Fruit fly (Drosophila melanogaster) whole organism, embryonic: ENCODE measurements around the gene Hpd.

Experiments
- Atf3 ChIP-seq: fragments of 200-800 bp; sonication (Bioruptor generic); optimal IDR thresholded peaks from 3 replicates; lab custom pipeline; 2016; ENCODE audit warnings: missing biosample characterization, missing genetic modification characterization
- CG10147 ChIP-seq: fragments of 200-800 bp; sonication (Bioruptor generic); optimal IDR thresholded peaks from 2 replicates; lab custom pipeline; 2019; ENCODE audit warnings: missing biosample characterization, mild to moderate bottlenecking, missing genetic modification characterization, moderate library complexity
- CG10462 ChIP-seq: fragments of 200-800 bp; sonication (Bioruptor generic); optimal IDR thresholded peaks from 2 replicates; lab custom pipeline; 2016; ENCODE audit warnings: missing biosample characterization, missing genetic modification characterization
- CG10543 ChIP-seq: fragments of 200-800 bp; sonication (Bioruptor generic); optimal IDR thresholded peaks from 3 replicates; lab custom pipeline; 2017; ENCODE audit warnings: missing biosample characterization, mild to moderate bottlenecking, missing genetic modification characterization, moderate library complexity
- CG11560 ChIP-seq: fragments of 200-800 bp; sonication (Bioruptor generic); IDR thresholded peaks from 3 replicates; pipeline ENCODE4 v1.3.6; 2022; ENCODE audit warnings: missing biosample characterization, missing genetic modification characterization
- CG11723 ChIP-seq: fragments of 200-800 bp; sonication (Bioruptor generic); optimal IDR thresholded peaks from 2 replicates; lab custom pipeline; 2017; ENCODE audit warnings: missing biosample characterization, mild to moderate bottlenecking, missing genetic modification characterization
- CG1233 ChIP-seq: fragments of 200-800 bp; sonication (Bioruptor generic); optimal IDR thresholded peaks from 4 replicates; lab custom pipeline; 2018; ENCODE audit warnings: missing biosample characterization, mild to moderate bottlenecking, missing genetic modification characterization
- CG12769 ChIP-seq: fragments of 200-800 bp; sonication (Bioruptor generic); optimal IDR thresholded peaks from 2 replicates; lab custom pipeline; 2019; ENCODE audit warnings: missing biosample characterization, mild to moderate bottlenecking, missing genetic modification characterization, moderate library complexity
- CG1647 ChIP-seq: fragments of 200-800 bp; sonication (Bioruptor generic); optimal IDR thresholded peaks from 3 replicates; lab custom pipeline; 2016; ENCODE audit warnings: missing biosample characterization, missing genetic modification characterization
- CG17385 ChIP-seq: fragments of 200-800 bp; sonication (Bioruptor generic); optimal IDR thresholded peaks from 3 replicates; lab custom pipeline; 2018; ENCODE audit warnings: missing biosample characterization, mild to moderate bottlenecking, missing genetic modification characterization
- CG17612 ChIP-seq: fragments of 200-800 bp; sonication (Bioruptor generic); IDR thresholded peaks from 2 replicates; pipeline ENCODE4 v1.3.6; 2022; ENCODE audit warnings: missing biosample characterization, missing genetic modification characterization
- CG18011 ChIP-seq: fragments of 200-800 bp; sonication (Bioruptor generic); optimal IDR thresholded peaks from 2 replicates; lab custom pipeline; 2017; ENCODE audit warnings: missing biosample characterization, missing genetic modification characterization, mild to moderate bottlenecking, moderate library complexity, missing genotype
- CG18619 ChIP-seq: fragments of 200-800 bp; sonication (Bioruptor generic); optimal IDR thresholded peaks from 3 replicates; lab custom pipeline; 2017; ENCODE audit warnings: missing biosample characterization, mild to moderate bottlenecking, missing genetic modification characterization
- CG30431 ChIP-seq: fragments of 200-800 bp; sonication (Bioruptor generic); optimal IDR thresholded peaks from 2 replicates; lab custom pipeline; 2017; ENCODE audit warnings: missing biosample characterization, missing genetic modification characterization
- CG31441 ChIP-seq: fragments of 200-800 bp; sonication (Bioruptor generic); IDR thresholded peaks from 2 replicates; pipeline ENCODE4 v1.3.6; 2022; ENCODE audit warnings: missing biosample characterization, missing genetic modification characterization
- CG32532 ChIP-seq: fragments of 200-800 bp; sonication (Bioruptor generic); IDR thresholded peaks from 2 replicates; pipeline ENCODE4 v1.3.6; 2022; ENCODE audit warnings: missing biosample characterization, missing genetic modification characterization
- CG42726 ChIP-seq: fragments of 200-800 bp; sonication (Bioruptor generic); IDR thresholded peaks from 2 replicates; pipeline ENCODE4 v1.3.6; 2022; ENCODE audit warnings: missing biosample characterization, missing genetic modification characterization; ENCODE audit not compliant: partially characterized antibody
- CG4360 ChIP-seq: fragments of 200-800 bp; sonication (Bioruptor generic); IDR thresholded peaks from 2 replicates; pipeline ENCODE4 v1.3.6; 2022; ENCODE audit warnings: missing biosample characterization, missing genetic modification characterization
- CG4707 ChIP-seq: fragments of 200-800 bp; sonication (Bioruptor generic); optimal IDR thresholded peaks from 2 replicates; lab custom pipeline; 2018; ENCODE audit warnings: missing biosample characterization, mild to moderate bottlenecking, missing genetic modification characterization, moderate library complexity
- CG4820 ChIP-seq: fragments of 200-800 bp; sonication (Bioruptor generic); optimal IDR thresholded peaks from 3 replicates; lab custom pipeline; 2016; ENCODE audit warnings: missing biosample characterization, missing genetic modification characterization
- CG6654 ChIP-seq: fragments of 200-800 bp; sonication (Bioruptor generic); optimal IDR thresholded peaks from 2 replicates; lab custom pipeline; 2017; ENCODE audit warnings: missing biosample characterization, mild to moderate bottlenecking, missing genetic modification characterization
- CG6689 ChIP-seq: fragments of 200-800 bp; sonication (Bioruptor generic); IDR thresholded peaks from 2 replicates; pipeline ENCODE4 v1.3.6; 2022; ENCODE audit warnings: missing biosample characterization, missing genetic modification characterization
- CG7357 ChIP-seq: fragments of 200-800 bp; sonication (Bioruptor generic); IDR thresholded peaks from 3 replicates; pipeline ENCODE4 v1.3.6; 2022; ENCODE audit warnings: missing biosample characterization, missing genetic modification characterization
- CG9932 ChIP-seq: fragments of 200-800 bp; sonication (Bioruptor generic); IDR thresholded peaks from 2 replicates; pipeline ENCODE4 v1.3.6; 2022; ENCODE audit warnings: missing biosample characterization, missing genetic modification characterization
- CHES-1-like ChIP-seq: fragments of 200-800 bp; sonication (Bioruptor generic); optimal IDR thresholded peaks from 2 replicates; lab custom pipeline; 2016; ENCODE audit warnings: missing biosample characterization, missing genetic modification characterization
- Dip2 ChIP-seq: fragments of 200-800 bp; sonication (Bioruptor generic); IDR thresholded peaks from 2 replicates; pipeline ENCODE4 v1.3.6; 2022; ENCODE audit warnings: missing biosample characterization, missing genetic modification characterization
- Fer1 ChIP-seq: fragments of 200-800 bp; sonication (Bioruptor generic); optimal IDR thresholded peaks from 2 replicates; lab custom pipeline; 2017; ENCODE audit warnings: missing biosample characterization, mild to moderate bottlenecking, missing genetic modification characterization
- Fer3 ChIP-seq: fragments of 200-800 bp; sonication (Bioruptor generic); optimal IDR thresholded peaks from 2 replicates; lab custom pipeline; 2018; ENCODE audit warnings: missing biosample characterization, mild to moderate bottlenecking, missing genetic modification characterization, moderate library complexity
- Max ChIP-seq: fragments of 200-800 bp; sonication (Bioruptor generic); optimal IDR thresholded peaks from 2 replicates; lab custom pipeline; 2016; ENCODE audit warnings: missing biosample characterization, mild to moderate bottlenecking, missing genetic modification characterization
- Med ChIP-seq: fragments of 200-800 bp; sonication (Bioruptor generic); peaks from one replicate; lab custom pipeline; 2016; ENCODE audit warnings: missing biosample characterization, missing genetic modification characterization, mild to moderate bottlenecking, inconsistent platforms, moderate library complexity
- NC2β ChIP-seq: fragments of 200-800 bp; sonication (Bioruptor generic); optimal IDR thresholded peaks from 2 replicates; lab custom pipeline; 2016; ENCODE audit warnings: missing biosample characterization, missing genetic modification characterization
- PHDP ChIP-seq: fragments of 200-800 bp; sonication (Bioruptor generic); optimal IDR thresholded peaks from 3 replicates; lab custom pipeline; 2018; ENCODE audit warnings: missing biosample characterization, mild to moderate bottlenecking, missing genetic modification characterization, moderate library complexity
- Six4 ChIP-seq: fragments of 200-800 bp; sonication (Bioruptor generic); optimal IDR thresholded peaks from 2 replicates; lab custom pipeline; 2016; ENCODE audit warnings: missing biosample characterization, missing genetic modification characterization
- Taf1 ChIP-seq: fragments of 200-800 bp; sonication (Bioruptor generic); IDR thresholded peaks from 2 replicates; pipeline ENCODE4 v1.3.6; 2022; ENCODE audit warnings: missing biosample characterization, missing genetic modification characterization
- abd-A ChIP-seq: fragments of 200-800 bp; sonication (Bioruptor generic); optimal IDR thresholded peaks from 3 replicates; lab custom pipeline; 2019; ENCODE audit warnings: missing biosample characterization, mild to moderate bottlenecking, missing genetic modification characterization, moderate library complexity
- bsh ChIP-seq, 2 experiments: fragments of 200-800 bp; sonication (Bioruptor generic); optimal IDR thresholded peaks; 2 replicates each; lab custom pipeline; 2017 to 2018; ENCODE audit warnings: mild to moderate bottlenecking in 2 of 2, missing biosample characterization in 2 of 2, missing genetic modification characterization in 2 of 2, moderate library complexity in 1 of 2
- cg ChIP-seq: fragments of 200-800 bp; sonication (Bioruptor generic); optimal IDR thresholded peaks from 3 replicates; lab custom pipeline; 2019; ENCODE audit warnings: missing biosample characterization, mild to moderate bottlenecking, missing genetic modification characterization, moderate library complexity
- en ChIP-seq: fragments of 200-800 bp; sonication (Bioruptor generic); optimal IDR thresholded peaks from 2 replicates; lab custom pipeline; 2016; ENCODE audit warnings: missing biosample characterization, missing genetic modification characterization
- gfzf ChIP-seq: fragments of 200-800 bp; sonication (Bioruptor generic); optimal IDR thresholded peaks from 2 replicates; lab custom pipeline; 2016; ENCODE audit warnings: missing biosample characterization, mild to moderate bottlenecking, missing genetic modification characterization, moderate library complexity
- ind ChIP-seq: fragments of 200-800 bp; sonication (Bioruptor generic); optimal IDR thresholded peaks from 3 replicates; lab custom pipeline; 2016; ENCODE audit warnings: missing biosample characterization, missing genetic modification characterization
- mam ChIP-seq: fragments of 200-800 bp; sonication (Bioruptor generic); optimal IDR thresholded peaks from 3 replicates; lab custom pipeline; 2016; ENCODE audit warnings: missing biosample characterization, missing genetic modification characterization
- nau ChIP-seq: fragments of 200-800 bp; sonication (Bioruptor generic); optimal IDR thresholded peaks from 3 replicates; lab custom pipeline; 2017; ENCODE audit warnings: missing biosample characterization, mild to moderate bottlenecking, missing genetic modification characterization, missing genetic modification reagents
- odd ChIP-seq: fragments of 200-800 bp; sonication (Bioruptor generic); optimal IDR thresholded peaks from 2 replicates; lab custom pipeline; 2017; ENCODE audit warnings: missing biosample characterization, mild to moderate bottlenecking, missing genetic modification characterization
- pan ChIP-seq, 4 experiments: fragments of >200 bp in 3 of 4; fragments of 200-800 bp in 1 of 4; sonication (Bioruptor generic) in 1 of 4; optimal IDR thresholded peaks in 3 of 4; IDR thresholded peaks in 1 of 4; 2 replicates each; pipeline versions ENCODE4 v1.3.6 to Lab custom; 2017 to 2022; ENCODE audit warnings: missing biosample characterization in 2 of 4, missing genetic modification characterization in 2 of 4, mixed read lengths in 1 of 4
- psq ChIP-seq: fragments of 200-800 bp; sonication (Bioruptor generic); optimal IDR thresholded peaks from 2 replicates; lab custom pipeline; 2017; ENCODE audit warnings: missing biosample characterization, missing genetic modification characterization
- sr ChIP-seq: fragments of 200-800 bp; sonication (Bioruptor generic); IDR thresholded peaks from 3 replicates; pipeline ENCODE4 v1.3.6; 2022; ENCODE audit warnings: missing biosample characterization, missing genetic modification characterization
- tin ChIP-seq: fragments of 200-800 bp; sonication (Bioruptor generic); optimal IDR thresholded peaks from 3 replicates; lab custom pipeline; 2016; ENCODE audit warnings: missing biosample characterization, missing genetic modification characterization
- twi ChIP-seq: fragments of 200-800 bp; optimal IDR thresholded peaks from 2 replicates; lab custom pipeline; 2019; ENCODE audit warnings: missing biosample characterization, mild to moderate bottlenecking, missing genetic modification characterization, moderate library complexity

Hpd gene

DNA sequence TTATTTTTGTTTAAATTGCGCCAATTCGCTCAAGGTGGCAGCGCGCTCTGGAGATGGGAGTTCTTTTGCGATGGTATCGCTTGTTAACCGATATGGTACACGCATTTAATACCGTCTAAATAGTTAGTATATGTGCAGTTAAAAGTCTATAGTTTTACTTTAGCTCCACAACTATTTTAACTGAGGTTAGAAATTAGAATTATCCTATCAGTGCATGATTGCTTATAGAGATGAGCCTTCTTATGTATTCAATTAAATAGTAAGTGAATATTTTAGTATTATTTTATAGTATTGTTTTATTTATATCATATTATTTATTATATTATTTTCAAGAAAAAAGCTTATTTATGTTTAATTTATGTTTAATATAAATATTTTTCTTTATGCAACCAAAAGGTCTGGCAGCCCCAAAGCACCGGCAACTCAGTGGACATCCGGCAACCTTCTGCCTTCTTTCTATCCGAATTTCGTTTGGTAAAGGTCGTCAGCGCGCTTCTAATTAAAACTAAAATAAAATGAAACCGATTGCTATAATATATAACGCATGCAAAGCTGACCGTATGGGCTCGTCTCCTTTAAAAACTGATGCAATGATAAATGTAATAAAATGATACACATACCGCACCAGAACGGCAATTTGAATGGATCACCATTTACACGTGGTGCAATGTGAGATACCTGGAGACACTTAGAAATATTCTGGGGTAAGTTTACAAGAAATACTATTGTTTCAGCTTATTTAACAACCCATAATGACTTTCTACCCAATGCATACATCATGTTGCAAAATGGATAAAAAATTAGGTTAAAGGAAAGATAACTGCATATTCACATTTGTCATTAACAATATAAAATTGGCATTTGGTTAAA lies 13.4 kb upstream of the Hpd start, which contains the start of gene CG5199 (continued):
- TF ChIP-seq Six4 (GFP tag; lab: Kevin White, UChicago) (peak; percentile 43), tin (GFP tag; lab: Kevin White, UChicago) (peak; percentile 79), ind (GFP tag; lab: Kevin White, UChicago) (peak; percentile 78), bsh (GFP tag; optimal IDR thresholded peaks at IDR 0.05; lab: Kevin White, UChicago) (peak in 1 of 2 experiments; percentile 61), CG6654 (GFP tag; lab: Kevin White, UChicago) (peak; percentile 10), CG4360 (GFP tag; lab: Robert Waterston, UW) (no peak), psq (GFP tag; lab: Kevin White, UChicago) (peak; percentile 43), mam (peak; percentile 82), CG1233 (GFP tag; lab: Kevin White, UChicago) (peak; percentile 55), CG10147 (GFP tag; lab: Kevin White, UChicago) (no peak), CG18011 (no peak), CHES-1-like (GFP tag; lab: Kevin White, UChicago) (peak; percentile 28), gfzf (GFP tag; lab: Kevin White, UChicago) (peak; percentile 33), CG32532 (GFP tag; lab: Robert Waterston, UW) (peak; percentile 49; the same call in 1 of the 2 replicates), CG17612 (GFP tag; lab: Robert Waterston, UW) (no peak), CG7357 (GFP tag; lab: Robert Waterston, UW) (no peak), CG4707 (GFP tag; lab: Kevin White, UChicago) (no peak), CG10543 (GFP tag; lab: Kevin White, UChicago) (peak; percentile 47), pan (optimal IDR thresholded peaks at IDR 0.05; lab: Kevin White, UChicago) (no peak), pan (GFP tag; optimal IDR thresholded peaks at IDR 0.05 in 1 of 2, IDR thresholded peaks at IDR 0.05 in 1 of 2) (peak in 1 of 2 experiments; percentile 65), CG9932 (GFP tag; lab: Robert Waterston, UW) (peak; percentile 71), abd-A (tag; lab: Kevin White, UChicago) (no peak), CG30431 (GFP tag; lab: Kevin White, UChicago) (peak; percentile 42), Fer1 (GFP tag; lab: Kevin White, UChicago) (peak; percentile 60), CG17385 (GFP tag; lab: Kevin White, UChicago) (peak; percentile 36), Max (GFP tag; lab: Kevin White, UChicago) (peak; percentile 45), CG31441 (GFP tag; lab: Robert Waterston, UW) (peak; percentile 79), Atf3 (GFP tag; lab: Kevin White, UChicago) (no peak), CG6689 (GFP tag; lab: Robert Waterston, UW) (peak; percentile 66), CG11560 (tag; lab: Robert Waterston, UW) (peak; percentile 56; the same call in 1 of the 3 replicates), Fer3 (tag; lab: Kevin White, UChicago) (peak; percentile 43), CG4820 (peak; percentile 67), CG42726 (GFP tag; lab: Robert Waterston, UW) (peak; percentile 86), NC2β (GFP tag; lab: Kevin White, UChicago) (no peak), nau (no peak), CG11723 (no peak), twi (tag; lab: Kevin White, UChicago) (peak; percentile 42), en (GFP tag; lab: Kevin White, UChicago) (no peak), PHDP (tag; lab: Kevin White, UChicago) (peak; percentile 62), CG10462 (GFP tag; lab: Kevin White, UChicago) (peak; percentile 38), CG18619 (GFP tag; lab: Kevin White, UChicago) (peak; percentile 55), cg (GFP tag; lab: Kevin White, UChicago) (no peak), Taf1 (GFP tag; lab: Robert Waterston, UW) (no peak), sr (no peak), odd (GFP tag; lab: Kevin White, UChicago) (peak; percentile 48), CG12769 (tag; lab: Kevin White, UChicago) (no peak), Med (GFP tag; lab: Kevin White, UChicago) (peak; percentile 56), Dip2 (GFP tag; lab: Robert Waterston, UW) (no peak), CG1647 (GFP tag; lab: Kevin White, UChicago) (peak; percentile 25)
